Worm (Caenorhabditis elegans) whole organism, L4 larva: ENCODE results near the gene fbxa-150.
"Not testable (repeated sequence)": the region's sequence is repeated elsewhere in the genome, so short reads cannot be mapped to it uniquely, and the experiment has no call there.

Source experiments
- R02D3.7 ChIP-seq: fragments of 150-350 bp; sonication (generic microtip); optimal IDR thresholded peaks from 3 replicates; lab custom pipeline; 2014; ENCODE audit warnings: missing biosample characterization, missing genetic modification characterization
- ceh-82 ChIP-seq: sonication (generic microtip); optimal IDR thresholded peaks from 2 replicates; lab custom pipeline; 2017; ENCODE audit warnings: missing biosample characterization, missing genetic modification characterization
- mdt-29 ChIP-seq: fragments of 200-800 bp; sonication (Bioruptor generic); IDR thresholded peaks from 2 replicates; pipeline ENCODE4 v1.3.6; 2022; ENCODE audit warnings: missing genetic modification reagents, missing genetic modification characterization, missing compliant biosample characterization
- mxl-2 ChIP-seq: fragments of 200-800 bp; sonication (Bioruptor generic); conservative IDR thresholded peaks from 2 replicates; pipeline ENCODE4 v1.3.6; 2022; ENCODE audit warnings: missing genetic modification reagents, missing genetic modification characterization, missing compliant biosample characterization
- nhr-25 ChIP-seq: sonication (generic microtip); optimal IDR thresholded peaks from 2 replicates; lab custom pipeline; 2017; ENCODE audit warnings: missing genetic modification characterization, mild to moderate bottlenecking, missing compliant biosample characterization, antibody characterized with exemption, moderate library complexity, borderline replicate concordance; ENCODE audit not compliant: insufficient read depth
- pqm-1 ChIP-seq: sonication (generic microtip); optimal IDR thresholded peaks from 2 replicates; lab custom pipeline; 2017; ENCODE audit warnings: missing biosample characterization, missing genetic modification characterization
- snpc-4 ChIP-seq: fragments of 150-350 bp; optimal IDR thresholded peaks from 2 replicates; lab custom pipeline; 2014; ENCODE audit warnings: missing biosample characterization, missing genetic modification characterization
- spr-3 ChIP-seq: fragments of 200-800 bp; sonication (Bioruptor generic); optimal IDR thresholded peaks from 2 replicates; lab custom pipeline; 2018; ENCODE audit warnings: mild to moderate bottlenecking, missing genetic modification characterization, missing compliant biosample characterization
- unc-39 ChIP-seq: sonication (generic microtip); optimal IDR thresholded peaks from 2 replicates; lab custom pipeline; 2017; ENCODE audit warnings: missing biosample characterization, missing genetic modification characterization
- unc-62 ChIP-seq, 3 experiments: fragments of 150-350 bp in 1 of 3; sonication (generic microtip); optimal IDR thresholded peaks in 2 of 3; peaks in 1 of 3; 1 replicate in 1 of 3; 2 replicates in 2 of 3; lab custom pipeline; 2014 to 2017; ENCODE audit warnings: missing biosample characterization in 3 of 3, missing genetic modification characterization in 3 of 3, missing genetic modification reagents in 3 of 3, missing genotype in 1 of 3
- ztf-11 ChIP-seq: fragments of 150-350 bp; optimal IDR thresholded peaks from 2 replicates; lab custom pipeline; 2014; ENCODE audit warnings: missing biosample characterization, missing genetic modification characterization

DNA sequence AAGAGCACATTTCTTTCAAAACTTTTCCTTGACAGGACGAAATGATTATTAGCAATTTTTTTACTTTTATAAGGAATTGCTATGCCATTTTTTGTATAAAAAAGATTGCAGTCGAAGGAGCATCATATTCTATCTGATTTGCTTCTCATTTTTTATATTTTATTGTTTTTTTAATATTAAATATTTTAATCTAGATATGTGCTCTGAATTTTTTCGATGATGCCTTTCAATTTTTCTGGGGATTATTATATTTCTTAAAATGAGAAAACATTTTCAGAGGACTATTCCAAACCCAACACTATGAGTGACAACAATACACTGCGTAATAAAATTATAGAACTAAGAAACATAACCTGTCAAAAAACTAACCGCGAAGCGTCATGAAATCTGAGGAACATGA, 46.6 kb downstream of the fbxa-150 start, which contains the start of gene F26F2.4:
- TF ChIP-seq ceh-82 (tag; lab: Kevin White, UChicago); R02D3.7 (tag; lab: Kevin White, UChicago); pqm-1; spr-3 (GFP tag; lab: Kevin White, UChicago); mdt-29; nhr-25 (tag; lab: Kevin White, UChicago); snpc-4 (tag; lab: Kevin White, UChicago); unc-62 (GFP tag; optimal IDR thresholded peaks at IDR 0.05 in 1 of 2; lab: Kevin White, UChicago); unc-62 (tag; optimal IDR thresholded peaks at IDR 0.05; lab: Kevin White, UChicago); ztf-11 (tag; lab: Kevin White, UChicago); mxl-2 (GFP tag; lab: Robert Waterston, UW); unc-39: not testable (repeated sequence)
